Fruit fly (Drosophila melanogaster): ENCODE measurements around the gene CG5906.

DNA sequence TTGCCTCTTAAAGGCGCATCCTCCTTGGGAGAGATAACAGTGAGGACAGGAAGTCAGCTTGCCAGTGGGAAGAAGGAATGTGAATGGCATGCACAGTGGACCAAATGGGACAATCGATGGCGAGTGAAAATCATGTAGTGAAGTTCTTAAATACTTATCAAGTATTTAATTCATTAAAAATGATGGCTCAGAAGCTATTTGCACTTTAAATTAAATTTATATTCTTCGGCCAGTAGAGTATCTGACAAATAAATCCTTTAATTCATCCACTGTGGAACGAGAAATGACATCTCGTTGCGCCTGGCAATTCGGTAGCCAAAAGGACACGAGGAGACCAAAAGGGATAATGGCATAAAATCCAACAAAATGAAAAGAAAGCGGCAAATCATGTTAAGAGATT is 1.8 kb downstream of the CG5906 start:
- TF ChIP-seq Hr4 (GFP tag; optimal IDR thresholded peaks at IDR 0.05) (no peak), Hr38 (GFP tag; optimal IDR thresholded peaks at IDR 0.05) (no peak), CG3919 (GFP tag; optimal IDR thresholded peaks at IDR 0.05) (no peak), dac (GFP tag; optimal IDR thresholded peaks at IDR 0.05) (no peak), Met (GFP tag; optimal IDR thresholded peaks at IDR 0.05) (peak; percentile 14), CG6808 (GFP tag; optimal IDR thresholded peaks at IDR 0.05) (no peak)

Measured in whole organism, prepupa.